Worm (Caenorhabditis elegans): ENCODE measurements around the gene Y75B8A.37.

Y75B8A.37 gene

DNA sequence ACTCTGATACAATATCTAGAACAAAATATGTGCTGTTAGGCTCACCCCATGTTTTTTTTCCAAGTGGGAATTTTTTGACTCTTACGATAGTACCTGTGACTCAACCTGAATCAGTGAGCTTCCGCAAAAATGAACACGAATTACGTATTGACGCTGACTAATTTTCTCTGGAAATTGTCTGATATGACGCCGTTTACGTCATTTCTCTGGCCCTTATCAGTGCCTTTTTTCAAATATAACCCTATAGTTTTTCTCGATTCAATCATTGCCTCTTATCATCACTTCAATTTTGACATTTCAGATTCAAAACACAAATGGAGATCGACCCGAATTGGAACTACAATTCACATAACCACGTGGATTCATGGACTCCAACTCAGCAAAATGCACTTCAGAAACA is 3.5 kb downstream of the Y75B8A.37 start, which contains the start of gene Y75B8A.28:
Y75B8A.28 (plus strand) TSS at position 296 of the 400 bp plus-strand sequence.
- peak; percentile 100 for TF ChIP-seq fos-1 (tag; optimal IDR thresholded peaks at IDR 0.05)
- no peak for TF ChIP-seq Y55F3AM.14 (GFP tag; optimal IDR thresholded peaks at IDR 0.05)
- no peak for TF ChIP-seq nhr-11 (tag; optimal IDR thresholded peaks at IDR 0.05)
- TF ChIP-seq gmeb-1 (tag; optimal IDR thresholded peaks at IDR 0.05), result no peak
- peak; percentile 56 for TF ChIP-seq sma-9 (GFP tag; optimal IDR thresholded peaks at IDR 0.05)
- no peak for TF ChIP-seq sma-9 (tag; optimal IDR thresholded peaks at IDR 0.05)
- TF ChIP-seq crh-2 (tag; optimal IDR thresholded peaks at IDR 0.05), result peak; percentile 26
- no peak for TF ChIP-seq sma-3 (GFP tag; optimal IDR thresholded peaks at IDR 0.05)
- no peak for TF ChIP-seq ZK546.5 (tag; optimal IDR thresholded peaks at IDR 0.05)
- peak; percentile 6 for TF ChIP-seq F13H6.1 (tag; optimal IDR thresholded peaks at IDR 0.05)
- peak; percentile 20 for TF ChIP-seq skn-1 (tag; optimal IDR thresholded peaks at IDR 0.05)

DNA sequence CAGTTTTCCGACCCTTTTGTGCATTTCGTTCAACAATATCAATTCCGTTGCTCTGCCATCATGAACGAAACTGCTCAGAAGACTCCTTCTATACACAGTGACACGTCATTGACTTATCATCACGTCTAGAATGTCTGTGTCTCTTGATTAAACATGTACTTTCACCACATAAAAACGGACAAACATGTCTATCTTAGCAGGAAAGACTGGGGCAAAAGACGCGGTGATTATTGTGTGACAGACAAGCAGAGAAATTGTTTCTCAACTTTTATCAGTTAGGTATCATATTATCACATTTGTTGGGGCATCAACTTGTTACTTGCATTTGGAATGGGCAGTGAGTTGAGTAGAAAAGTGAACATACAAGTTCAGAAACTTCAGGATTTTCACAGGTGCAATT is 10.0 kb downstream of the Y75B8A.37 start:
- TF ChIP-seq fos-1 (tag; optimal IDR thresholded peaks at IDR 0.05) (peak; percentile 90), ztf-1 (GFP tag; conservative IDR thresholded peaks at IDR 0.05) (no peak), gmeb-1 (tag; optimal IDR thresholded peaks at IDR 0.05) (peak; percentile 49), F13H6.1 (tag; optimal IDR thresholded peaks at IDR 0.05) (peak; percentile 25), sma-9 (GFP tag; optimal IDR thresholded peaks at IDR 0.05) (peak; percentile 35), sma-9 (tag; optimal IDR thresholded peaks at IDR 0.05) (no peak), nhr-11 (tag; optimal IDR thresholded peaks at IDR 0.05) (no peak), crh-2 (tag; optimal IDR thresholded peaks at IDR 0.05) (peak; percentile 95), sma-3 (GFP tag; optimal IDR thresholded peaks at IDR 0.05) (peak; percentile 0), nhr-129 (tag; optimal IDR thresholded peaks at IDR 0.05) (peak; percentile 20), nhr-10 (tag; optimal IDR thresholded peaks at IDR 0.05) (no peak), nhr-23 (tag; optimal IDR thresholded peaks at IDR 0.05) (no peak)

ce11 chrIII:12327528-12327997 is 12.3 kb downstream of the Y75B8A.37 start, which contains the start of the genes zip-12 and Y75B8A.63:
Gene zip-12, plus strand, starts transcription at chrIII:12327914.
Gene Y75B8A.63, plus strand, starts transcription at chrIII:12327947.
- TF ChIP-seq nhr-129 (tag; optimal IDR thresholded peaks at IDR 0.05) (peak; percentile 7), snpc-4 (tag; optimal IDR thresholded peaks at IDR 0.05) (no peak), unc-39 (tag; optimal IDR thresholded peaks at IDR 0.05) (no peak), mdl-1 (tag; optimal IDR thresholded peaks at IDR 0.05) (no peak), alr-1 (tag; optimal IDR thresholded peaks at IDR 0.05) (no peak), ZK546.5 (tag; optimal IDR thresholded peaks at IDR 0.05) (no peak), F13H6.1 (tag; optimal IDR thresholded peaks at IDR 0.05) (no peak), sma-9 (GFP tag; optimal IDR thresholded peaks at IDR 0.05) (peak; percentile 4), sma-9 (tag; optimal IDR thresholded peaks at IDR 0.05) (no peak), fos-1 (tag; optimal IDR thresholded peaks at IDR 0.05) (peak; percentile 85), crh-2 (tag; optimal IDR thresholded peaks at IDR 0.05) (peak; percentile 20)

DNA sequence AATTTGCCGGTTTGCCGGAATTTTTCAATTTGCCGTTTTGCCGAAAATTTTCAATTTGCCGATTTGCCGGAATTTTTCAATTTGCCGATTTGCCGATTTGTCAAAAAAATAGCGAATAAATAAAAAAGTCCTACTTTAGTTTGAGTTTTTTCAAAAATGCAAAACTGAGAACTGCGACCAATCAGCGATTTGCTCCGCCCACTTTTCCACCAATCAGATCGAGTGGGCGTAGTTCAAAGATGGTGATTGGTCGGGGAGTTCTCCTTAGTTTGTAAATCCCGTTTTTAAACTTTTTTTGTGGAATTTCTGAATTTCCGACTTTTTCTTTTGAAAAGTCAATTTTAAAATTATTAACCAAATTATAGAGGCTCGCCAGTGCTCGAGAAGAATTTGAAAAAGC is 16.0 kb downstream of the Y75B8A.37 start:
- TF ChIP-seq R02D3.7 (tag; optimal IDR thresholded peaks at IDR 0.05) (no peak), mab-5 (tag; optimal IDR thresholded peaks at IDR 0.05) (no peak), ceh-16 (tag; optimal IDR thresholded peaks at IDR 0.05) (no peak), ceh-82 (tag; optimal IDR thresholded peaks at IDR 0.05) (no peak)

- TF ChIP-seq ztf-11 (tag; optimal IDR thresholded peaks at IDR 0.05), result no peak
Measured at ce11 chrIII:12333445-12333844, 18.2 kb downstream of the Y75B8A.37 start, which contains the start of gene zip-1. Gene zip-1, plus strand, starts transcription at chrIII:12333745.

DNA sequence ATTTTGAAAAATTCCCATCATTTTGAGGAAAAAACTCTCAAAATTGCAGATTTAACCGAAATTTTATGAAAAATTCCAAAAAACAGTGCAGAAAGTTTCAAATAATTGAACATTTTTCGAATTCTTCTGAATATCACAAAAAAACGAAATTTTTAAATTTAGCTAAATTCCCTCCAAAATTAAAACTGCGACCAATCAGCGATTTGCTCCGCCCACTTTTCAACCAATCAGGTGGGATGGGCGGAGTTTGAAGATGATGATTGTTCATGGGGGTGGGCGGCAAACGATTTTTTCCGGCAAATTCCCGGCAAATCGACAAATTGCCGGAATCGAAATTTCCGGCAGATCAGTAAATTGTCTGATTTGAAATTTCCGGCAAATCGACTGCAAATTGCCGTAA is 19.0 kb downstream of the Y75B8A.37 start:
- TF ChIP-seq ztf-4 (tag; optimal IDR thresholded peaks at IDR 0.05), result no peak
- no peak for TF ChIP-seq nhr-25 (tag; optimal IDR thresholded peaks at IDR 0.05)
- TF ChIP-seq lin-11 (tag; optimal IDR thresholded peaks at IDR 0.05), result no peak
- TF ChIP-seq ztf-1 (GFP tag; conservative IDR thresholded peaks at IDR 0.05), result no peak
- TF ChIP-seq mdl-1 (tag; optimal IDR thresholded peaks at IDR 0.05), result no peak

ce11 chrIII:12335400-12335994 is 20.2 kb downstream of the Y75B8A.37 start:
- TF ChIP-seq snpc-4 (tag; optimal IDR thresholded peaks at IDR 0.05) (peak; percentile 53), dmd-4 (tag; optimal IDR thresholded peaks at IDR 0.05) (no peak), nhr-77 (tag; optimal IDR thresholded peaks at IDR 0.05) (no peak), ceh-16 (tag; optimal IDR thresholded peaks at IDR 0.05) (no peak), nhr-6 (tag; optimal IDR thresholded peaks at IDR 0.05) (no peak), zag-1 (tag; optimal IDR thresholded peaks at IDR 0.05) (peak; percentile 4), C34F6.9 (tag; optimal IDR thresholded peaks at IDR 0.05) (peak; percentile 81), blmp-1 (tag; optimal IDR thresholded peaks at IDR 0.05; ENCODE audit: insufficient read depth) (peak; percentile 63), ztf-11 (tag; optimal IDR thresholded peaks at IDR 0.05) (no peak), sma-3 (GFP tag; optimal IDR thresholded peaks at IDR 0.05) (peak; percentile 73), ztf-1 (GFP tag; conservative IDR thresholded peaks at IDR 0.05) (no peak), nhr-25 (tag; optimal IDR thresholded peaks at IDR 0.05) (peak; percentile 76), nhr-129 (tag; optimal IDR thresholded peaks at IDR 0.05) (peak; percentile 91), lin-13 (GFP tag; optimal IDR thresholded peaks at IDR 0.05) (peak; percentile 35), unc-62 (GFP tag; optimal IDR thresholded peaks at IDR 0.05) (no peak), gmeb-1 (tag; optimal IDR thresholded peaks at IDR 0.05) (peak; percentile 67), F13H6.1 (tag; optimal IDR thresholded peaks at IDR 0.05) (peak; percentile 80), nhr-21 (tag; optimal IDR thresholded peaks at IDR 0.05) (peak; percentile 22), crh-2 (tag; optimal IDR thresholded peaks at IDR 0.05) (peak; percentile 64), fos-1 (tag; optimal IDR thresholded peaks at IDR 0.05) (peak; percentile 94), sma-9 (GFP tag; optimal IDR thresholded peaks at IDR 0.05) (peak; percentile 77), sma-9 (tag; optimal IDR thresholded peaks at IDR 0.05) (no peak), egl-27 (tag; optimal IDR thresholded peaks at IDR 0.05) (peak; percentile 70)

All from whole organism, L2 larva.